Worm (Caenorhabditis elegans) whole organism, mixed stage, embryonic: Measurements from ENCODE around the gene C40A11.7.

ENCODE experiments used
- M03D4.4 ChIP-seq: sonication (generic microtip); optimal IDR thresholded peaks from 2 replicates; lab custom pipeline; 2017; ENCODE audit warnings: mild to moderate bottlenecking, missing genetic modification characterization, missing compliant biosample characterization
- ces-1 ChIP-seq: fragments of 150-350 bp; optimal IDR thresholded peaks from 2 replicates; lab custom pipeline; 2014; ENCODE audit warnings: missing biosample characterization, missing genetic modification reagents, missing genetic modification characterization
- mls-2 ChIP-seq: sonication (generic microtip); optimal IDR thresholded peaks from 2 replicates; lab custom pipeline; 2016; ENCODE audit warnings: mild to moderate bottlenecking, missing genetic modification characterization, moderate library complexity, missing compliant biosample characterization
- nhr-237 ChIP-seq: fragments of 150-350 bp; optimal IDR thresholded peaks from 2 replicates; lab custom pipeline; 2014; ENCODE audit warnings: missing biosample characterization, missing genetic modification characterization
- nhr-76 ChIP-seq: sonication (generic microtip); optimal IDR thresholded peaks from 2 replicates; lab custom pipeline; 2017; ENCODE audit warnings: missing biosample characterization, missing genetic modification characterization
- pha-4 ChIP-seq: fragments of 150-350 bp; optimal IDR thresholded peaks from 2 replicates; lab custom pipeline; 2018; ENCODE audit warnings: missing biosample characterization, missing genetic modification reagents, missing genetic modification characterization
- sem-2 ChIP-seq: fragments of 200-800 bp; sonication (Bioruptor generic); optimal IDR thresholded peaks from 2 replicates; lab custom pipeline; 2018; ENCODE audit warnings: mild to moderate bottlenecking, missing genetic modification characterization, missing compliant biosample characterization
- snpc-4 ChIP-seq: fragments of 150-350 bp; optimal IDR thresholded peaks from 2 replicates; lab custom pipeline; 2014; ENCODE audit warnings: missing biosample characterization, missing genetic modification characterization
- unc-62 ChIP-seq: fragments of 150-350 bp; optimal IDR thresholded peaks from 2 replicates; lab custom pipeline; 2014; ENCODE audit warnings: missing biosample characterization, missing genetic modification reagents, missing genetic modification characterization
- ztf-11 ChIP-seq: fragments of 150-350 bp; optimal IDR thresholded peaks from 2 replicates; lab custom pipeline; 2014; ENCODE audit warnings: missing biosample characterization, missing genetic modification characterization

- TF ChIP-seq pha-4 (tag; lab: Kevin White, UChicago) (no peak), nhr-76 (no peak), snpc-4 (tag; lab: Kevin White, UChicago) (no peak), ces-1 (no peak), M03D4.4 (tag; lab: Kevin White, UChicago) (no peak), sem-2 (GFP tag; lab: Kevin White, UChicago) (no peak), nhr-237 (no peak), ztf-11 (tag; lab: Kevin White, UChicago) (no peak), unc-62 (no peak), mls-2 (no peak)
Measured at ce11 chrII:2122091-2122490, 28.3 kb downstream of the C40A11.7 start, which contains the start of gene math-37.
